Worm (Caenorhabditis elegans): Measurements from ENCODE around the gene F53F8.4.

Gene F53F8.4

ce11 chrV:20711733-20712132, 20.2 kb upstream of the F53F8.4 start:
- TF ChIP-seq lir-1 (GFP tag; conservative IDR thresholded peaks at IDR 0.05), result 0 out of 2 replicates have a peak, but pooled peaks have one; percentile 15
- no peak for TF ChIP-seq madf-3 (GFP tag; IDR thresholded peaks at IDR 0.05)
- TF ChIP-seq C06A6.2 (GFP tag; conservative IDR thresholded peaks at IDR 0.05), result 0 out of 2 replicates have a peak, but pooled peaks have one; percentile 27
- TF ChIP-seq hmg-1.2 (GFP tag; IDR thresholded peaks at IDR 0.05), result peak; percentile 19; the same call in 1 of the 2 replicates
- TF ChIP-seq xnd-1 (tag; optimal IDR thresholded peaks at IDR 0.05), result no peak
- no peak for TF ChIP-seq tbx-9 (tag; optimal IDR thresholded peaks at IDR 0.05; ENCODE audit: borderline replicate concordance)
- peak; percentile 81 for TF ChIP-seq cebp-1 (GFP tag; IDR thresholded peaks at IDR 0.05)
- TF ChIP-seq cebp-1 (tag; optimal IDR thresholded peaks at IDR 0.05), result peak; percentile 93

ce11 chrV:20710642-20711041, 19.2 kb upstream of the F53F8.4 start:
- no peak for TF ChIP-seq C06A6.2 (GFP tag; conservative IDR thresholded peaks at IDR 0.05)
- peak; percentile 16 for TF ChIP-seq K12H6.12 (tag; optimal IDR thresholded peaks at IDR 0.05)
- TF ChIP-seq cebp-1 (GFP tag; IDR thresholded peaks at IDR 0.05), result no peak
- TF ChIP-seq cebp-1 (tag; optimal IDR thresholded peaks at IDR 0.05), result peak; percentile 14

- TF ChIP-seq atf-7 (tag; optimal IDR thresholded peaks at IDR 0.05), result peak; percentile 9
- no peak for TF ChIP-seq die-1 (tag; optimal IDR thresholded peaks at IDR 0.05)
- TF ChIP-seq pbrm-1 (GFP tag; IDR thresholded peaks at IDR 0.05), result 0 out of 2 replicates have a peak, but pooled peaks have one; percentile 52
- peak; percentile 51; the same call in 1 of the 2 replicates for TF ChIP-seq hmg-1.2 (GFP tag; IDR thresholded peaks at IDR 0.05)
These were observed 18.7 kb upstream of the F53F8.4 start for ce11 chrV:20710156-20710555.

DNA sequence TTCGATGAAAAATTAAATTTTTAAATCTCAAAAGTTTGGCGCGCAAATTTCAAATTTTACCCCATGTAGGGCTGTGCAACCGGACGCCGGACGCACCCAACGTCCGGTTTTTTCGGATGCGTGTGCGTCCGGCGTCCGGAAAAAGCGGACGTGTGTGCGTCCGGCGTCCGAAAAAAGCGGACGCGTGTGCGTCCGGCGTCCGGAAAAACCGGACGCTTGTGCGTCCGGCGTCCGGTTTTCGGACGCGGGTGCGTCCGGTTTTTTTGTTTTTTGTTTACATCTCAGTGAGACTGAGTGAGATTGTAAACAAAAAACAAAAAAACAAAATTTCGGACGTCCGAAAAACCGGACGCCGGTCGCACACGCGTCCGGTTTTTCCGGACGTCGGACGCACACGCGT, 13.6 kb upstream of the F53F8.4 start:
- TF ChIP-seq zfh-2 (GFP tag; conservative IDR thresholded peaks at IDR 0.05) (0 out of 2 replicates have a peak, but pooled peaks have one; percentile 35), egrh-3 (GFP tag; IDR thresholded peaks at IDR 0.05) (peak; percentile 60; the same call in 1 of the 2 replicates), F39B2.1 (GFP tag; IDR thresholded peaks at IDR 0.05) (0 out of 2 replicates have a peak, but pooled peaks have one; percentile 12)

- TF ChIP-seq lir-1 (GFP tag; conservative IDR thresholded peaks at IDR 0.05), result no peak
- TF ChIP-seq F57C9.4 (tag; optimal IDR thresholded peaks at IDR 0.05), result no peak
- TF ChIP-seq F22D6.2 (tag; optimal IDR thresholded peaks at IDR 0.05), result no peak
- no peak for TF ChIP-seq F55B11.4 (tag; optimal IDR thresholded peaks at IDR 0.05; ENCODE audit: borderline replicate concordance, insufficient read depth)
- no peak for TF ChIP-seq sea-2 (GFP tag; IDR thresholded peaks at IDR 0.05)
- no peak for TF ChIP-seq mxl-1 (tag; optimal IDR thresholded peaks at IDR 0.05)
- no peak for TF ChIP-seq atf-7 (tag; optimal IDR thresholded peaks at IDR 0.05)
- no peak for TF ChIP-seq B0261.1 (tag; optimal IDR thresholded peaks at IDR 0.05)
- no peak for TF ChIP-seq C17E4.6 (GFP tag; IDR thresholded peaks at IDR 0.05)
- TF ChIP-seq madf-10 (tag; optimal IDR thresholded peaks at IDR 0.05), result no peak
- TF ChIP-seq lsy-27 (tag; optimal IDR thresholded peaks at IDR 0.05; ENCODE audit: borderline replicate concordance, insufficient read depth), result no peak
- no peak for TF ChIP-seq pbrm-1 (GFP tag; IDR thresholded peaks at IDR 0.05)
- no peak for TF ChIP-seq akir-1 (GFP tag; optimal IDR thresholded peaks at IDR 0.05)
- TF ChIP-seq ztf-25 (GFP tag; IDR thresholded peaks at IDR 0.05), result no peak
- no peak for TF ChIP-seq snpc-3.4 (tag; optimal IDR thresholded peaks at IDR 0.05)
- TF ChIP-seq ztf-18 (tag; optimal IDR thresholded peaks at IDR 0.05), result no peak
- no peak for TF ChIP-seq Y53F4B.3 (GFP tag; IDR thresholded peaks at IDR 0.05)
- TF ChIP-seq F57A8.1 (GFP tag; optimal IDR thresholded peaks at IDR 0.05), result no peak
- TF ChIP-seq zfh-2 (GFP tag; conservative IDR thresholded peaks at IDR 0.05), result no peak
- no peak for TF ChIP-seq ztf-28 (GFP tag; IDR thresholded peaks at IDR 0.05)
- no peak for TF ChIP-seq unc-62 (GFP tag; optimal IDR thresholded peaks at IDR 0.05)
- no peak for TF ChIP-seq Y79H2A.3 (GFP tag; conservative IDR thresholded peaks at IDR 0.05)
- TF ChIP-seq ztf-26 (tag; optimal IDR thresholded peaks at IDR 0.05), result no peak
- no peak for TF ChIP-seq cebp-1 (GFP tag; IDR thresholded peaks at IDR 0.05)
- peak; percentile 11 for TF ChIP-seq cebp-1 (tag; optimal IDR thresholded peaks at IDR 0.05)
- peak; percentile 20 for TF ChIP-seq efl-1 (GFP tag; optimal IDR thresholded peaks at IDR 0.05)
- no peak for TF ChIP-seq madf-3 (GFP tag; IDR thresholded peaks at IDR 0.05)
- peak; percentile 46; the same call in 1 of the 2 replicates for TF ChIP-seq madf-6 (GFP tag; IDR thresholded peaks at IDR 0.05)
- peak; percentile 52; the same call in 1 of the 2 replicates for TF ChIP-seq D2030.7 (GFP tag; IDR thresholded peaks at IDR 0.05)
- no peak for TF ChIP-seq snpc-1.3 (tag; optimal IDR thresholded peaks at IDR 0.05; ENCODE audit: insufficient read depth)
- TF ChIP-seq ceh-27 (GFP tag; optimal IDR thresholded peaks at IDR 0.05), result no peak
These were observed 12.6 kb upstream of the F53F8.4 start, which contains the start of the genes F53F8.5 and F53F8.6 for ce11 chrV:20703998-20704572. F53F8.5 (minus strand) TSS chrV:20704049. F53F8.6 (plus strand) TSS chrV:20704227.
